Fruit fly (Drosophila melanogaster): ENCODE data around the gene Scr.

Gene Scr

DNA sequence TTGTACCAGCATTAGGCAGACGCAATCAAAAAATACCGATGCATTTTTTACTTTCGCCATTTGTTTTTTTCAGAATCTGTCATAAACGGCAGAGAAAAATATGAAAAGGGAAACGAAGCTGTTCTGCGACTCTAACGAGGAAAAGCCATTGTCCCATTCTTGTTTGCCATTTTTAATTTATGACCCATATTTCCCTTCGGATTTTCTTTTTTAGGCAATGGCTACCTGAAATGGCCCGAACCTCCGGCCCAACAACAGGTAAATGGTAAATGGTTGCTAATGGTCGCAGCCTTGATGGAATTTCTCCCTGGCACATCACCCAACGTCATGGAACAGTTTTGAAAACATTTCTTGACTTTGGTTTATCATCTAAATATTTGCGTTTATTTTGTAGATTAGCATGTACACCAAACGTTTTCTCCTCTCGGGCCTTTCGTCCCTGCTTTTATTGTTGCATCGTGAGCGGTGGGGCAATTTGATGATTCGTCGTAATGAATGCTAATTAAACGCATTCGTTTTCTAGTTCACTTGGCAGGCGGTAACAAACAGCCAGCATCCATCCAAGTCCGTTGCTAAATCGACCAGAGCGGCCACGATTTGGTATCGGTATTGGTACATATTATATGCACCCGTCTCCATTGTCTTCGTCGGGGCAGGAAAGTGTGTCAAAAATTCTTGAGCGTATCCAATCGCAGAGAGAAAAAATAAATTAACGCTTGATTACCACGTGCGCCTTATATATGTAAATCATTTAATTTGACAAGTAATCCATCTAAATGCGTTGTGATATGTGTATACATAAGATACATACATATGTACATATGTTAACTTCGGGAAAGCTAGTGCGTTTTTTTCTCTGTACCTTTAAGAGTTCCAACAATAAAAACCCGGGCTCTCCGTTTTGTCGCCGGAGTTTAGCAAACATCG is 31.5 kb downstream of the Scr start:
- TF ChIP-seq ttk (optimal IDR thresholded peaks at IDR 0.05), result no peak
- TF ChIP-seq psq (optimal IDR thresholded peaks at IDR 0.05), result no peak
- no peak for TF ChIP-seq insv (optimal IDR thresholded peaks at IDR 0.05)

DNA sequence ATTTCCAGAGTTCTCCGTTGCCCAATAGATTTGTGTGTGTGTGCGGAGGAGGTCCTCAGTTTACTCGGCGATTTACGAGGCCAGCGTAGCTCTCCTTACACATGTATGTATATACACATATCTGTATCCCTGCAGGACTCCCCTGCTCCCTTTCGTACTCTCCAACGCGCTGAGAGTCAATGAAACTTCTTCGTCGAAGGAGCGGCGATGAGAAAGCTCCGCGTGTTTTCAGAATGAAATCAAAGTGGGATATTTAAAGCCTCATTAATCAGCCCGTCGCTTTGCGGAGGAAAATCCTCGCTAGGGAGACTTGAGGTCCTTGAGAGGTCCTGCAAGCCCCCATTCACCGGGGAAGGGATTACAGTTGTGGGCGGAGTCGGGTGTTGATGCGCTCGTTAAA is 32.6 kb downstream of the Scr start:
- TF ChIP-seq h (optimal IDR thresholded peaks at IDR 0.05) (no peak), psq (optimal IDR thresholded peaks at IDR 0.05) (no peak), insv (optimal IDR thresholded peaks at IDR 0.05) (no peak), ttk (optimal IDR thresholded peaks at IDR 0.05) (no peak), Myc (optimal IDR thresholded peaks at IDR 0.05) (no peak), Sin3A (optimal IDR thresholded peaks at IDR 0.05) (no peak)

DNA sequence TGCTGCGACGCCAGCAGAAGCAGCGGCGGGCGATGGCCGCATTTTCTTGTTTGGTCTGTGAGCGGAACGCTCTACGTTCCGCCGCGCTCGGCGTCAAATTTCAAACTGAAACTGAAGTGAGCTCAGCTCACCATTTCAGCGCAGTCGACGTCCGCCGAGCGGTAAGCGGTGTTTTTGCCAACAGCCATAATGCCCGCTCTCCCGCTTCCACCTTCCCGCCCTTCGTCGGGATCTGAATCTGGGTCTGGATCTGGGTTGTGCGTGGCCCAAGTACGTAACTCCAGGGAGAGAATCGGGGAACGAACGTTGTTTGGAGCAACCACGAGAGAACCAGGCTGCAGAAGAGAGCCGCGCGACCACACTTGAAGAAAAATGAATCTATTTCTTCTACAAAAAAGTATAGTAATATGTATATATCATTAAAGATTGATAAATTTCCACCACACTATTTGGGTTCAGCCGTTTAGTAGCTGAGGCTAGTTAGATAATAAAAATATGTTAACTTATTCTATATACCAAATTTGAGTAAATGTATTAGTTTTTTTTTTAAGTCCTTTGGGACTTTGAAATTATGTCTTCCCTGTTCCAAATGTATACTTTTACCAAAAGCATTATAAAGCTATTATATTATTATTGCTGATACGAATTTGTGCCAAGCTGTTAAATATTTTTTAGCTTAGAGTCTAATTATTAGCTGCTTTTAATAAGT is 33.4 kb downstream of the Scr start:
- TF ChIP-seq Sin3A (optimal IDR thresholded peaks at IDR 0.05) (no peak), insv (optimal IDR thresholded peaks at IDR 0.05) (no peak), ttk (optimal IDR thresholded peaks at IDR 0.05) (no peak), h (optimal IDR thresholded peaks at IDR 0.05) (no peak), Myc (optimal IDR thresholded peaks at IDR 0.05) (no peak), psq (optimal IDR thresholded peaks at IDR 0.05) (no peak)

DNA sequence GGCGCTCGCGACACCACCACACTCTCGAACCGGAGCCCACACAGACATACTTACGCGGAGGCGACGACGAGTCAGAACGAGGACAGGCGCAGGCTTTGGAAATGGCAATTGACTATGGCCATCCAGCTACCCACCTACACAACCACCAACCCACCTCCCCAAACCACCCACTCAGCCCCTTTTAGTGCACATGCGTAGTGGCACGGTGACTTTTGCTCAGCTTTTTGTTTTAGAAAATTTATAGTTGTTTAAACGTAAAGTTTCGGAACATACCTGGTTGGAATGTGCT is 34.1 kb downstream of the Scr start:
- no peak for TF ChIP-seq insv (optimal IDR thresholded peaks at IDR 0.05)
- no peak for TF ChIP-seq Sin3A (optimal IDR thresholded peaks at IDR 0.05)
- no peak for TF ChIP-seq ttk (optimal IDR thresholded peaks at IDR 0.05)
- no peak for TF ChIP-seq psq (optimal IDR thresholded peaks at IDR 0.05)
- no peak for TF ChIP-seq Myc (optimal IDR thresholded peaks at IDR 0.05)
- TF ChIP-seq h (optimal IDR thresholded peaks at IDR 0.05), result no peak

DNA sequence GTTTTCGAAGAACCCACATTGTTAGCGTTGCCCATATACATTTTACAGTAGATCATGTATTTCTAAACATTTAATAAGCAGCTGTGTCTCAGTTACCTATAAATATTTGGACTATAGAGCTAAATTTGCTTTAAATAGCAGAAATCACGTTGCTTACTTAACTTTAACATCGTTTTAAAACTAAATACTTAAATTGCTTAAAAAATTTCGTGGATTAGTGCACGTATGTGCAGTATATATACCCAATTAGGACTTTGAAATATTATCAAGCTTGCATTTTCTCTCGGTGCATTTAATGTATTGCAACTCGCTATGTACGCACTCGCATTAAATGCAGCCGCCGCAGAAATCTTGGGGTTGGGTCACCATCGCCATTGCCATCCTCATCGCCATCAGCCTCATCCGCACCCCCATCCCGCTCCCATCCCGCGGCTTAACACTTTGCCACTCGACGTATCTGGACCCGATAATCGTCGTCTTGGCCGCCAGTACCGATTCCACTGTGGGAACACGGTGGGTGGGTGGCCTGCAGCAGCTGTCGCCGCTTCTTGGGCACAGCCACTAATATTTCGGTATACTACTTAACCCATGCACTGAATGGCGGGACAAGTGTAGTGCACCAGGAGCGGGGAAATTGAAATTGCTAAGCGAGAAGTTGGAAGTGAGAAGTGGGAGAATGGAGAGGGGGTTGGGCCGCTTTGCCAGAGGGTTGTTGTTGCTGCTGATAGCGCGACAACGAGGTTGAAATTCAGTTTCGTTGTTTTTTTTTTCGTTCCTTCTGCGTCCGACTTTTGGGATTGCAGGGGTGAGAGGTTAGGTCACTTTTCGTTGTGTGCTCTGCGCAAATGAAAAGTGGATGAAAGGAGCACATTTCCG is 34.7 kb downstream of the Scr start:
- TF ChIP-seq insv (optimal IDR thresholded peaks at IDR 0.05) (no peak), h (optimal IDR thresholded peaks at IDR 0.05) (no peak), psq (optimal IDR thresholded peaks at IDR 0.05) (no peak), Myc (optimal IDR thresholded peaks at IDR 0.05) (no peak)

DNA sequence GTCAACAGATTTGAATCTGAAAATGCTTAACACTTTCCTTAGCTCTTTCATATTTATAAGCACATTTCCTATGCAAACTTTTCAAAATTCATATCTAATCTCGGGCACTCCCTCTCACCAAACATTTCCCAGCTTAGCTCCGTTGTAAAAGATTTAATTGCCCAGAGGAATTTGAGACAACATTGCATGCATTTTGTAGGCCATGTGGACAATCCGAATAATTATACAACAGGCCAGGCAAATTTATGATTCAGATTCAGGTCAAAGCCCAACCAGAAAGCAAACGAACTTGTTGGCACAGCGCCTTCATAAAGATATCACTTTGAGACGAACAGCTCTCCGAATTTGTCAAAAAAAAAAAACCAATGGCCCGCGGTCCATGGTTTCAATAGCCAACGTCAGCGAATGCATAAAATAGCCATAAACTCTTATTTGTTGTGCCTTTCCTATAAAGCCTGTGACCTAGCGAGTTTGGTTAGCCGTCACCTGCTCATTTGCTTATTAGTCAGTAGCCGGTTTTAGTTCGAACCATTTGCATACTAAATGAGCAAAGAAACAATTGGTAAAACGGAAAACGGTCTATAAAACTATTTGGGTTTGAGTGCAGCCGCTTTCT is 35.7 kb downstream of the Scr start:
- no peak for TF ChIP-seq psq (optimal IDR thresholded peaks at IDR 0.05)
- no peak for TF ChIP-seq insv (optimal IDR thresholded peaks at IDR 0.05)
- no peak for TF ChIP-seq h (optimal IDR thresholded peaks at IDR 0.05)
- no peak for TF ChIP-seq Myc (optimal IDR thresholded peaks at IDR 0.05)
- TF ChIP-seq Sin3A (optimal IDR thresholded peaks at IDR 0.05), result no peak
- TF ChIP-seq ttk (optimal IDR thresholded peaks at IDR 0.05), result no peak

DNA sequence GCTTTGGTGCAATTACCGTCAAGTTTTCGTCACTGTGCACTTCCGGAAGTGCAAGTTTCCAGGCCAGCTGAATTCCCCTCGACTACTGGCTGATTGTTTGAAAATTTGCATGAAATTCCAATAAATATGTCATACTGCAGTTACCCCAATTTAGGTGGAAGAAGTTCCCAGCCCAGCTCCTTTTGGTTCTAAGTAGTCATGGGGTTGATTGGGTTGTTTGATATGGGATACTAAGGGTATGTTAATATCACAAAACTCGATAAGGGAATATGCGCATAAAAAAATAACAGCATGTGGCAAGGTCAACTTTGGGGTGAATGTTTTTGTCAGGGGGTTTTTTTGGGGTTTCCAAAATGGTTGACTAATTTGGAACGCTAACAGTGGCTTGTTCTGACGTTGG is 36.5 kb downstream of the Scr start:
- no peak for TF ChIP-seq ttk (optimal IDR thresholded peaks at IDR 0.05)

DNA sequence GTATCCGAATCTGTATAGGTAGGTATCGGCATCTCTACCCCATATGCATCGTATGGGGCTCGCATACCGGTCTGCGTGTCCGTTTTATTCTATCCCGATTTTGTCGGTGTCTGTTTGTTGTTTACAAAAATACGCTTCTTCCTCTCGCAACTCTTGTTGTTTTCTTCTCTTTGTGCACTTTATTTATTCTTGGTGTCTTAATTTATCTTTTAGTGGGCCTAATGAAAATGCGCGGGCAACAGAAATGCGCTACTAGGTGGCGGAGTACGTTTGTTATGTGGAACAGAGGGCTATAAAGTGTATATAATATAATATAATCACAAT is 36.9 kb downstream of the Scr start:
- no peak for TF ChIP-seq psq (optimal IDR thresholded peaks at IDR 0.05)
- TF ChIP-seq Sin3A (optimal IDR thresholded peaks at IDR 0.05), result no peak
- no peak for TF ChIP-seq insv (optimal IDR thresholded peaks at IDR 0.05)
- TF ChIP-seq Myc (optimal IDR thresholded peaks at IDR 0.05), result no peak
- TF ChIP-seq h (optimal IDR thresholded peaks at IDR 0.05), result no peak
- TF ChIP-seq ttk (optimal IDR thresholded peaks at IDR 0.05), result no peak

DNA sequence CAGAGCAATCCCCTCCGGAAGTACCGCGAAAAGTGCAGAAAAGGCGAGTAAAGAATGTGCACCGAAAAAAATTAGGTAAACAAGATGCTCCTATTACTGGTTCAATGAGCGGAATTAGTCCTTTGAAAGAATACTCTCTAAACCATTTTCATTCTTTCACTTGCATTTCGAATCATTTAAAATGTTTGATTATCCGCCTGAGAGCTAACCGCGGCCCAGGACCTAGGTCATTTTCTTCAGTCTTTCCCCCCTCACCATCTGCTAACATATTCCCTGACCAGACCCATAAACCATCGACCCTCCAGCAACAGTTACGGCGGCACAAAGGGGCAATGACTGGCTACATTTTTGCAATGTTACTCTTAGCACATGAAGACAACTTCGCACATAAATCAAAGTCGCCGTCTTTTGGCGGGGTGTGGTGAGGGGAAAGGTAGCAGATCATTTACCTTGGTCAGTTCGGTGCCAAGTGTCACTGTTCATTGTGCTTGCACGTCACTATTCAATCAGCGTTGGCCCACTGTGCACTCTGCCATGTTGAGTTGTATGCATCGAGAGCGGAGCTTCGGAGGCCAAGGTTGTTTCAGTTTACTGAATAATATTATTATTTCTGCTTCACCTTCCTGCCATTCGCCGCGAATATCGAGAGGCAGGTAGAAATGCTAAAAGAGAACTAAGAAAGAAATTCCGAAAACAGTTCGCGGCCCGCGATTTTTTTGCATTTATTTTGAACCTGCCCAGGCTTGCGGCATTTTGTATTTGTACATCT is 37.5 kb downstream of the Scr start:
- TF ChIP-seq ttk (optimal IDR thresholded peaks at IDR 0.05) (no peak), psq (optimal IDR thresholded peaks at IDR 0.05) (no peak), Sin3A (optimal IDR thresholded peaks at IDR 0.05) (no peak)

DNA sequence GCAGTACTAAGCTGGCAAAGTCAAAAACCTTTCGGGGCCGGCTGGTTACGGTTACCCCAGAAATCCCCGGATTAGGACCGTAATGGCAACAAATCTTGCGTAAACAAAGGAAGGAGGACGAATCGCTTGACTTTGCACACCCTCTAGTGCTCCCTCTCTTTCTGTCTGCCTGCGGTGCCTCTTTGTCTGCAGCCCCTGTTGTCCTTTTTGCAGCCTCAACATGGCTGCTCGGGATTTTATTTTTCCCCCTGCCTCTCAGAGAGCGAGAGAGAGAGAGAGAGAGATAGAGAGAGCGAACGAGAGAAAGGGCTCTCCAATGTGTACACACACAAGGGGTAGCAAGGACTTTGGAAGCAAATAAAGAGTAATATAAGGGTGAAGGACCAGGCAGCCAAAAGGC is 39.2 kb downstream of the Scr start:
- TF ChIP-seq psq (optimal IDR thresholded peaks at IDR 0.05) (no peak), ttk (optimal IDR thresholded peaks at IDR 0.05) (no peak), Sin3A (optimal IDR thresholded peaks at IDR 0.05) (no peak), h (optimal IDR thresholded peaks at IDR 0.05) (no peak), insv (optimal IDR thresholded peaks at IDR 0.05) (no peak), Myc (optimal IDR thresholded peaks at IDR 0.05) (no peak)

DNA sequence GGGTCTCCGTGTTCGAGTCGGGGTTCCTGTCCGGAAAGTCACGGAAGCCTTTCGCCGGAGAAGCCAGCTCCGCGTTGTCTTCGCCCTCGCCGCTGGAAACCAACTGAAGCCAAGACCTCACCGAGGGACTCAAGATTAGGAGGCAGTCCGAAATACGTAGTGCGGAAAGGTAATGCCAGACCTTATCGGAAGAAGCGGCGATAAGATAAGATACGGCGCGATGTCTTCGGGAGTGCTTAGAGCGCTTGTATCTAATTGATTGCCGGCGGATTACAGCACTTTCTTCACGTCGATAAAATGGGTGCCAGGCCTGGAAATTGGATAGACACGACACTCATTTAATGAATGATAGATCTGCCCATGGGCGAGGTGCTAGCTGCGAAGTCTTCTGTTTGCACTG is 39.9 kb downstream of the Scr start:
- no peak for TF ChIP-seq insv (optimal IDR thresholded peaks at IDR 0.05)
- no peak for TF ChIP-seq Myc (optimal IDR thresholded peaks at IDR 0.05)
- no peak for TF ChIP-seq Sin3A (optimal IDR thresholded peaks at IDR 0.05)
- TF ChIP-seq psq (optimal IDR thresholded peaks at IDR 0.05), result no peak
- TF ChIP-seq h (optimal IDR thresholded peaks at IDR 0.05), result no peak
- TF ChIP-seq ttk (optimal IDR thresholded peaks at IDR 0.05), result no peak

All from Kc167 (cell line).